Worm (Caenorhabditis elegans) whole organism, young adult: ENCODE results near the gene srt-74.

Source experiments
- B0336.3 ChIP-seq: fragments of 200-800 bp; sonication (Bioruptor generic); IDR thresholded peaks from 2 replicates; pipeline ENCODE4 v1.3.6; 2022; ENCODE audit warnings: missing genetic modification characterization, missing compliant biosample characterization
- C17E4.6 ChIP-seq: fragments of 200-800 bp; sonication (Bioruptor generic); IDR thresholded peaks from 2 replicates; pipeline ENCODE4 v1.3.6; 2022; ENCODE audit warnings: missing genetic modification reagents, missing genetic modification characterization, missing compliant biosample characterization
- D2030.7 ChIP-seq: fragments of 200-800 bp; sonication (Bioruptor generic); IDR thresholded peaks from 2 replicates; pipeline ENCODE4 v1.3.6; 2022; ENCODE audit warnings: missing genetic modification reagents, missing genetic modification characterization, missing compliant biosample characterization
- F37B4.10 ChIP-seq: fragments of 200-800 bp; sonication (Bioruptor generic); IDR thresholded peaks from 2 replicates; pipeline ENCODE4 v1.3.6; 2022; ENCODE audit warnings: missing genetic modification characterization, missing compliant biosample characterization
- F49E8.2 ChIP-seq: sonication (generic microtip); optimal IDR thresholded peaks from 3 replicates; lab custom pipeline; 2017; ENCODE audit warnings: missing genetic modification characterization, mild to moderate bottlenecking, missing compliant biosample characterization, antibody characterized with exemption, moderate library complexity; ENCODE audit not compliant: insufficient read depth
- F55B11.4 ChIP-seq: sonication (generic microtip); optimal IDR thresholded peaks from 2 replicates; lab custom pipeline; 2016; ENCODE audit warnings: missing compliant biosample characterization, missing genetic modification characterization, borderline replicate concordance; ENCODE audit not compliant: insufficient read depth
- K11D2.4 ChIP-seq: fragments of 200-800 bp; sonication (Bioruptor generic); IDR thresholded peaks from 2 replicates; pipeline ENCODE4 v1.3.6; 2022; ENCODE audit warnings: missing genetic modification reagents, missing genetic modification characterization, missing compliant biosample characterization
- K12H6.12 ChIP-seq: fragments of 200-800 bp; sonication (Bioruptor generic); optimal IDR thresholded peaks from 2 replicates; lab custom pipeline; 2018; ENCODE audit warnings: mild to moderate bottlenecking, missing genetic modification characterization, missing compliant biosample characterization
- T26A5.8 ChIP-seq: sonication (generic microtip); optimal IDR thresholded peaks from 2 replicates; lab custom pipeline; 2016; ENCODE audit warnings: missing genetic modification characterization, missing compliant biosample characterization
- Y53F4B.3 ChIP-seq: fragments of 200-800 bp; sonication (Bioruptor generic); IDR thresholded peaks from 2 replicates; pipeline ENCODE4 v1.3.6; 2022; ENCODE audit warnings: missing genetic modification reagents, missing genetic modification characterization, missing compliant biosample characterization
- Y95B8A.8 ChIP-seq: fragments of 200-800 bp; sonication (Bioruptor generic); IDR thresholded peaks from 2 replicates; pipeline ENCODE4 v1.3.6; 2022; ENCODE audit warnings: missing genetic modification reagents, missing genetic modification characterization, missing compliant biosample characterization
- ZK185.1 ChIP-seq: sonication (generic microtip); optimal IDR thresholded peaks from 2 replicates; lab custom pipeline; 2016; ENCODE audit warnings: mild to moderate bottlenecking, missing genetic modification characterization, missing compliant biosample characterization; ENCODE audit not compliant: poor library complexity, severe bottlenecking
- aptf-2 ChIP-seq: fragments of 200-800 bp; sonication (Bioruptor generic); conservative IDR thresholded peaks from 2 replicates; pipeline ENCODE4 v1.3.6; 2022; ENCODE audit warnings: missing genetic modification reagents, missing genetic modification characterization, missing compliant biosample characterization
- aptf-3 ChIP-seq: fragments of 200-800 bp; sonication (Bioruptor generic); IDR thresholded peaks from 2 replicates; pipeline ENCODE4 v1.3.6; 2022; ENCODE audit warnings: missing genetic modification characterization, missing compliant biosample characterization
- atf-7 ChIP-seq: sonication (generic microtip); optimal IDR thresholded peaks from 2 replicates; lab custom pipeline; 2017; ENCODE audit warnings: mild to moderate bottlenecking, missing genetic modification characterization, missing compliant biosample characterization
- attf-3 ChIP-seq: fragments of 200-800 bp; sonication (Bioruptor generic); conservative IDR thresholded peaks from 2 replicates; pipeline ENCODE4 v1.3.6; 2022; ENCODE audit warnings: missing genetic modification reagents, missing genetic modification characterization, missing compliant biosample characterization
- bed-1 ChIP-seq: fragments of 200-800 bp; sonication (Bioruptor generic); IDR thresholded peaks from 2 replicates; pipeline ENCODE4 v1.3.6; 2022; ENCODE audit warnings: missing genetic modification reagents, missing genetic modification characterization, missing compliant biosample characterization
- cebp-1 ChIP-seq, 2 experiments: fragments of 200-800 bp in 1 of 2; sonication (Bioruptor generic) in 1 of 2; sonication (generic microtip) in 1 of 2; IDR thresholded peaks in 1 of 2; optimal IDR thresholded peaks in 1 of 2; 2 replicates each; pipeline versions ENCODE4 v1.3.6 to Lab custom; 2017 to 2022; ENCODE audit warnings: missing compliant biosample characterization in 2 of 2, missing genetic modification characterization in 2 of 2, mild to moderate bottlenecking in 1 of 2, missing genetic modification reagents in 1 of 2, moderate library complexity in 1 of 2
- cebp-2 ChIP-seq: fragments of 200-800 bp; sonication (Bioruptor generic); IDR thresholded peaks from 2 replicates; pipeline ENCODE4 v1.3.6; 2022; ENCODE audit warnings: missing genetic modification characterization, missing compliant biosample characterization
- ceh-79 ChIP-seq: sonication (generic microtip); optimal IDR thresholded peaks from 2 replicates; lab custom pipeline; 2017; ENCODE audit warnings: mild to moderate bottlenecking, missing genetic modification characterization, missing compliant biosample characterization
- die-1 ChIP-seq: sonication (generic microtip); optimal IDR thresholded peaks from 2 replicates; lab custom pipeline; 2016; ENCODE audit warnings: missing genotype, mild to moderate bottlenecking, missing genetic modification characterization, missing compliant biosample characterization
- dox-1 ChIP-seq: fragments of 200-800 bp; sonication (Bioruptor generic); IDR thresholded peaks from 2 replicates; pipeline ENCODE4 v1.3.6; 2022; ENCODE audit warnings: missing genetic modification reagents, missing genetic modification characterization, missing compliant biosample characterization
- dpl-1 ChIP-seq: fragments of 150-350 bp; optimal IDR thresholded peaks from 2 replicates; lab custom pipeline; 2014; ENCODE audit warnings: missing biosample characterization, missing genetic modification reagents, missing genetic modification characterization
- ekl-4 ChIP-seq: fragments of 200-800 bp; sonication (Bioruptor generic); IDR thresholded peaks from 2 replicates; pipeline ENCODE4 v1.3.6; 2022; ENCODE audit warnings: missing genetic modification reagents, missing genetic modification characterization, missing compliant biosample characterization
- gei-17 ChIP-seq: fragments of 200-800 bp; sonication (Bioruptor generic); optimal IDR thresholded peaks from 2 replicates; lab custom pipeline; 2018; ENCODE audit warnings: mild to moderate bottlenecking, missing genetic modification characterization, missing compliant biosample characterization
- him-1 ChIP-seq: sonication (generic microtip); optimal IDR thresholded peaks from 2 replicates; lab custom pipeline; 2016; ENCODE audit warnings: missing genotype, missing genetic modification reagents, missing genetic modification characterization, missing compliant biosample characterization
- hlh-26 ChIP-seq: fragments of 200-800 bp; sonication (Bioruptor generic); conservative IDR thresholded peaks from 2 replicates; pipeline ENCODE4 v1.3.6; 2022; ENCODE audit warnings: missing genetic modification reagents, missing genetic modification characterization, missing compliant biosample characterization
- lin-40 ChIP-seq: sonication (generic microtip); optimal IDR thresholded peaks from 2 replicates; lab custom pipeline; 2016; ENCODE audit warnings: missing genetic modification characterization, mild to moderate bottlenecking, missing compliant biosample characterization, missing genotype, missing genetic modification reagents
- lsl-1 ChIP-seq: fragments of 200-800 bp; sonication (Bioruptor generic); optimal IDR thresholded peaks from 2 replicates; lab custom pipeline; 2018; ENCODE audit warnings: mild to moderate bottlenecking, missing genetic modification characterization, moderate library complexity, missing compliant biosample characterization
- madf-6 ChIP-seq: fragments of 200-800 bp; sonication (Bioruptor generic); IDR thresholded peaks from 2 replicates; pipeline ENCODE4 v1.3.6; 2022; ENCODE audit warnings: missing genetic modification reagents, missing genetic modification characterization, missing compliant biosample characterization
- mes-4 ChIP-seq: sonication (generic microtip); optimal IDR thresholded peaks from 2 replicates; lab custom pipeline; 2016; ENCODE audit warnings: missing genotype, missing genetic modification characterization, missing compliant biosample characterization
- nfya-2 ChIP-seq: fragments of 200-800 bp; sonication (Bioruptor generic); IDR thresholded peaks from 2 replicates; pipeline ENCODE4 v1.3.6; 2022; ENCODE audit warnings: missing genetic modification reagents, missing genetic modification characterization, missing compliant biosample characterization
- nfyb-1 ChIP-seq: fragments of 200-800 bp; sonication (Bioruptor generic); IDR thresholded peaks from 2 replicates; pipeline ENCODE4 v1.3.6; 2022; ENCODE audit warnings: missing genetic modification reagents, missing genetic modification characterization, missing compliant biosample characterization
- pbrm-1 ChIP-seq: fragments of 200-800 bp; sonication (Bioruptor generic); IDR thresholded peaks from 2 replicates; pipeline ENCODE4 v1.3.6; 2022; ENCODE audit warnings: missing genetic modification reagents, missing genetic modification characterization, missing compliant biosample characterization
- sdz-38 ChIP-seq: sonication (generic microtip); optimal IDR thresholded peaks from 2 replicates; lab custom pipeline; 2016; ENCODE audit warnings: missing genotype, missing genetic modification characterization, missing compliant biosample characterization
- snpc-1.1 ChIP-seq: sonication (generic microtip); optimal IDR thresholded peaks from 2 replicates; lab custom pipeline; 2017; ENCODE audit warnings: missing genetic modification characterization, mild to moderate bottlenecking, missing compliant biosample characterization, antibody characterized with exemption, moderate library complexity, missing genotype, missing genetic modification reagents; ENCODE audit not compliant: insufficient read depth
- snpc-1.3 ChIP-seq: sonication (generic microtip); optimal IDR thresholded peaks from 2 replicates; lab custom pipeline; 2017; ENCODE audit warnings: missing genetic modification characterization, mild to moderate bottlenecking, missing compliant biosample characterization, antibody characterized with exemption, moderate library complexity, missing genotype, missing genetic modification reagents; ENCODE audit not compliant: insufficient read depth
- snpc-3.4 ChIP-seq: sonication (generic microtip); optimal IDR thresholded peaks from 2 replicates; lab custom pipeline; 2017; ENCODE audit warnings: missing genetic modification characterization, mild to moderate bottlenecking, missing compliant biosample characterization, antibody characterized with exemption, moderate library complexity, missing genotype, missing genetic modification reagents
- somi-1 ChIP-seq: fragments of 200-800 bp; sonication (Bioruptor generic); optimal IDR thresholded peaks from 2 replicates; lab custom pipeline; 2018; ENCODE audit warnings: mild to moderate bottlenecking, missing genetic modification characterization, missing compliant biosample characterization
- tbx-9 ChIP-seq: sonication (generic microtip); optimal IDR thresholded peaks from 2 replicates; lab custom pipeline; 2016; ENCODE audit warnings: borderline replicate concordance, missing genetic modification characterization, inconsistent platforms, missing compliant biosample characterization
- unc-62 ChIP-seq: fragments of 150-350 bp; optimal IDR thresholded peaks from 2 replicates; lab custom pipeline; 2014; ENCODE audit warnings: missing biosample characterization, missing genetic modification reagents, missing genetic modification characterization
- xnd-1 ChIP-seq: sonication (generic microtip); optimal IDR thresholded peaks from 2 replicates; lab custom pipeline; 2016; ENCODE audit warnings: missing genotype, missing genetic modification reagents, missing genetic modification characterization, missing compliant biosample characterization
- ztf-18 ChIP-seq: sonication (generic microtip); optimal IDR thresholded peaks from 2 replicates; lab custom pipeline; 2016; ENCODE audit warnings: missing genotype, mild to moderate bottlenecking, missing genetic modification characterization, missing compliant biosample characterization
- ztf-22 ChIP-seq: fragments of 200-800 bp; sonication (Bioruptor generic); optimal IDR thresholded peaks from 2 replicates; lab custom pipeline; 2018; ENCODE audit warnings: mild to moderate bottlenecking, missing genetic modification characterization, moderate library complexity, missing compliant biosample characterization
- ztf-28 ChIP-seq: fragments of 200-800 bp; sonication (Bioruptor generic); IDR thresholded peaks from 2 replicates; pipeline ENCODE4 v1.3.6; 2022; ENCODE audit warnings: missing genetic modification reagents, missing genetic modification characterization, missing compliant biosample characterization

srt-74 gene

DNA sequence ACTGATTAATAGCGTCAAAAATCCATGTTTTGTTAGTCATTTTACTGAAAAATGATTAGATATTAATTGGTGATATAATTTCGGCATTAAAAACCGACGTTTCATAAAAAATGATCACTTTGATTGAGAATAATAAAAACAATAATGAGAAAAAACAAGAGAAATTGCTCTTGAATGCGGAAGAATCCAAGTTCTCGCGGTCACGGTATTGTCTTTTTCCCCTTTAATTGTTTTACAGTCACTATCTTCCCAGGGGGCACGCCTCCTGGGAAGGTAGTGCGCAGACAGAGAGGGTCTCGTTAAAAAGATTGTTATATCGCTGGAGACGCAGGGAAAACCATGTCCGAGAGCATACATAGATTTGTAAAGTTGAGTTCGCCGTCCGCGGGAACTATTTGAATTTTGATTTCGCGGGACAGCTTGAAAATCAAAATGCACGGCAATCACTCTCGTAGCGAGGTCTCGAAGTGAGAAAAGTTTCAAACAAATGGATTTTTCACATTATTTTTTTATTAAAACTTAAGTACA lies 11.6 kb upstream of the srt-74 start, which contains the start of gene F14D7.2 (continued):
- TF ChIP-seq ZK185.1: no peak
- TF ChIP-seq ceh-79 (tag; lab: Kevin White, UChicago): no peak
- no peak for TF ChIP-seq atf-7 (tag; lab: Kevin White, UChicago)
- no peak for TF ChIP-seq ekl-4 (GFP tag; lab: Robert Waterston, UW)
- no peak for TF ChIP-seq gei-17
- TF ChIP-seq B0336.3 (GFP tag; lab: Robert Waterston, UW): no peak
- TF ChIP-seq F55B11.4 (tag; lab: Kevin White, UChicago): no peak
- no peak for TF ChIP-seq F49E8.2 (tag; lab: Kevin White, UChicago)
- TF ChIP-seq lsl-1 (GFP tag; lab: Kevin White, UChicago): no peak
- no peak for TF ChIP-seq attf-3 (GFP tag; lab: Robert Waterston, UW)
- no peak for TF ChIP-seq snpc-1.1 (tag; lab: Kevin White, UChicago)
- no peak for TF ChIP-seq cebp-1 (GFP tag; IDR thresholded peaks at IDR 0.05; lab: Robert Waterston, UW)
- no peak for TF ChIP-seq cebp-1 (tag; optimal IDR thresholded peaks at IDR 0.05; lab: Kevin White, UChicago)
- peak; percentile 1 for TF ChIP-seq dpl-1 (GFP tag; lab: Kevin White, UChicago)
- TF ChIP-seq ztf-28 (GFP tag; lab: Robert Waterston, UW): no peak
- TF ChIP-seq cebp-2 (GFP tag; lab: Robert Waterston, UW): no peak
- TF ChIP-seq bed-1 (GFP tag; lab: Robert Waterston, UW): no peak
- TF ChIP-seq madf-6: peak; percentile 80
- peak; percentile 50 for TF ChIP-seq xnd-1 (tag; lab: Kevin White, UChicago)
- TF ChIP-seq T26A5.8 (tag; lab: Kevin White, UChicago): no peak
- no peak for TF ChIP-seq hlh-26 (GFP tag; lab: Robert Waterston, UW)
- TF ChIP-seq sdz-38 (tag; lab: Kevin White, UChicago): no peak
- TF ChIP-seq K11D2.4 (GFP tag; lab: Robert Waterston, UW): no peak
- TF ChIP-seq D2030.7: no peak
- TF ChIP-seq C17E4.6 (GFP tag; lab: Robert Waterston, UW): no peak
- TF ChIP-seq aptf-3 (GFP tag; lab: Robert Waterston, UW): peak; percentile 98
- TF ChIP-seq K12H6.12 (tag; lab: Kevin White, UChicago): no peak
- no peak for TF ChIP-seq snpc-3.4 (tag; lab: Kevin White, UChicago)
- TF ChIP-seq somi-1 (GFP tag; lab: Kevin White, UChicago): no peak
- TF ChIP-seq tbx-9: no peak
- TF ChIP-seq unc-62 (GFP tag; lab: Kevin White, UChicago): no peak
- no peak for TF ChIP-seq dox-1
- peak; percentile 99 for TF ChIP-seq aptf-2 (GFP tag; lab: Robert Waterston, UW)
- TF ChIP-seq nfyb-1: no peak
- TF ChIP-seq Y95B8A.8 (GFP tag; lab: Robert Waterston, UW): no peak

DNA sequence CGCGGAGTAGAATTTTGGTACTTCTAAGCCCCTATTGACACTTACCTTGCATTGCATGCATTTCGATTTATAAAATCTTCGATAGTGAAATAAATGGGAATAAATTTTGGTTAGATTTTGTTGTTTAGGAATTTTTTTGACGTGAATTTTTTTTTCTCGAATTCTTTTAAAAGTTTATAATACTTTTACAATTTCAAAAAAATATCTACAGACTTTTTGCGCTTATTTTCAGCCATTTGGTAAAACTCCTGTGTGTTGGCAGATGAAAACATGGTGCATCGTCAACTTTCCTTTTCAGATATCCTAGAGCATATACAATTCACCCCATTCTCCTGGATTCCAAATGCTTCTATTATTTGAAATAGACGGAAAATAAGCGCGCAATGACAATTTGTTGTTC lies 8.5 kb upstream of the srt-74 start, which contains the start of gene F14D7.18:
Gene F14D7.18 (minus strand): TSS at position 101 of the 400 bp plus-strand sequence.
- no peak for TF ChIP-seq Y53F4B.3 (GFP tag; lab: Robert Waterston, UW)
- no peak for TF ChIP-seq him-1 (tag; lab: Kevin White, UChicago)
- no peak for TF ChIP-seq pbrm-1 (GFP tag; lab: Robert Waterston, UW)
- TF ChIP-seq lsl-1 (GFP tag; lab: Kevin White, UChicago): no peak
- TF ChIP-seq nfya-2 (GFP tag; lab: Robert Waterston, UW): no peak
- TF ChIP-seq lin-40 (tag; lab: Kevin White, UChicago): no peak
- TF ChIP-seq snpc-1.3 (tag; lab: Kevin White, UChicago): no peak
- no peak for TF ChIP-seq ztf-18
- no peak for TF ChIP-seq F55B11.4 (tag; lab: Kevin White, UChicago)
- TF ChIP-seq mes-4 (tag; lab: Kevin White, UChicago): no peak
- no peak for TF ChIP-seq ztf-22 (GFP tag; lab: Kevin White, UChicago)
- TF ChIP-seq die-1 (tag; lab: Kevin White, UChicago): no peak
- no peak for TF ChIP-seq F37B4.10 (GFP tag; lab: Robert Waterston, UW)
